Fruit fly (Drosophila melanogaster) whole organism, larva: ENCODE data around the gene CG32640.

ENCODE experiments used
- noc ChIP-seq: fragments of 200-800 bp; sonication (Bioruptor generic); optimal IDR thresholded peaks from 3 replicates; lab custom pipeline; 2019; ENCODE audit warnings: missing biosample characterization, mild to moderate bottlenecking, missing genetic modification characterization, moderate library complexity

Gene CG32640

dm6 chrX:13227505-13228207, 49.9 kb downstream of the CG32640 start:
- no peak for TF ChIP-seq noc (tag; lab: Kevin White, UChicago)
